Fruit fly (Drosophila melanogaster) whole organism, pupa: ENCODE measurements around the gene mtgo.

ENCODE experiments used
- CG10348 ChIP-seq: fragments of 200-800 bp; sonication (Bioruptor generic); IDR thresholded peaks from 2 replicates; pipeline ENCODE4 v1.3.6; 2022; ENCODE audit warnings: missing biosample characterization, missing genetic modification characterization
- CG12605 ChIP-seq: fragments of 200-800 bp; sonication (Bioruptor generic); IDR thresholded peaks from 2 replicates; pipeline ENCODE4 v1.3.6; 2022; ENCODE audit warnings: missing biosample characterization, missing genetic modification characterization
- CG13204 ChIP-seq: fragments of 200-800 bp; sonication (Bioruptor generic); optimal IDR thresholded peaks from 2 replicates; lab custom pipeline; 2018; ENCODE audit warnings: missing biosample characterization, mild to moderate bottlenecking, missing genetic modification characterization, moderate library complexity
- CG14655 ChIP-seq: fragments of 200-800 bp; sonication (Bioruptor generic); optimal IDR thresholded peaks from 3 replicates; lab custom pipeline; 2017; ENCODE audit warnings: mild to moderate bottlenecking, missing biosample characterization, missing genetic modification reagents, missing genetic modification characterization
- CG15710 ChIP-seq: fragments of 200-800 bp; sonication (Bioruptor generic); optimal IDR thresholded peaks from 2 replicates; lab custom pipeline; 2018; ENCODE audit warnings: missing biosample characterization, mild to moderate bottlenecking, missing genetic modification characterization, moderate library complexity
- CG17806 ChIP-seq: fragments of 200-800 bp; sonication (Bioruptor generic); optimal IDR thresholded peaks from 2 replicates; lab custom pipeline; 2018; ENCODE audit warnings: missing biosample characterization, mild to moderate bottlenecking, missing genetic modification characterization, moderate library complexity
- CG32121 ChIP-seq: fragments of 200-800 bp; sonication (Bioruptor generic); IDR thresholded peaks from 2 replicates; pipeline ENCODE4 v1.3.6; 2022; ENCODE audit warnings: missing biosample characterization, missing genetic modification characterization
- CG34367 ChIP-seq: fragments of 200-800 bp; sonication (Bioruptor generic); optimal IDR thresholded peaks from 2 replicates; lab custom pipeline; 2018; ENCODE audit warnings: missing biosample characterization, mild to moderate bottlenecking, missing genetic modification characterization
- CG4496 ChIP-seq: fragments of 200-800 bp; sonication (Bioruptor generic); IDR thresholded peaks from 3 replicates; pipeline ENCODE4 v1.3.6; 2022; ENCODE audit warnings: missing biosample characterization, missing genetic modification characterization
- CG8159 ChIP-seq: fragments of 200-800 bp; sonication (Bioruptor generic); optimal IDR thresholded peaks from 3 replicates; lab custom pipeline; 2018; ENCODE audit warnings: missing biosample characterization, mild to moderate bottlenecking, missing genetic modification characterization, moderate library complexity
- CG8301 ChIP-seq: fragments of 200-800 bp; sonication (Bioruptor generic); optimal IDR thresholded peaks from 2 replicates; lab custom pipeline; 2018; ENCODE audit warnings: missing biosample characterization, mild to moderate bottlenecking, missing genetic modification characterization
- CG9948 ChIP-seq: fragments of 200-800 bp; sonication (Bioruptor generic); optimal IDR thresholded peaks from 2 replicates; lab custom pipeline; 2018; ENCODE audit warnings: missing biosample characterization, mild to moderate bottlenecking, missing genetic modification characterization, moderate library complexity
- D1 ChIP-seq: fragments of 200-800 bp; sonication (Bioruptor generic); optimal IDR thresholded peaks from 2 replicates; lab custom pipeline; 2018; ENCODE audit warnings: missing biosample characterization, mild to moderate bottlenecking, missing genetic modification characterization, moderate library complexity
- EcR ChIP-seq: fragments of 200-800 bp; sonication (Bioruptor generic); optimal IDR thresholded peaks from 3 replicates; lab custom pipeline; 2019; ENCODE audit warnings: missing biosample characterization, missing genetic modification characterization, mild to moderate bottlenecking, moderate library complexity, missing genetic modification reagents
- Ets98B ChIP-seq: fragments of 200-800 bp; sonication (Bioruptor generic); IDR thresholded peaks from 2 replicates; pipeline ENCODE4 v1.3.6; 2022; ENCODE audit warnings: missing biosample characterization, missing genetic modification characterization
- Pif1A ChIP-seq: fragments of 200-800 bp; sonication (Bioruptor generic); optimal IDR thresholded peaks from 3 replicates; lab custom pipeline; 2016; ENCODE audit warnings: missing biosample characterization, missing genetic modification characterization
- Pif1B ChIP-seq: fragments of 200-800 bp; sonication (Bioruptor generic); optimal IDR thresholded peaks from 3 replicates; lab custom pipeline; 2016; ENCODE audit warnings: missing biosample characterization, missing genetic modification characterization
- Snoo ChIP-seq: fragments of 200-800 bp; sonication (Bioruptor generic); optimal IDR thresholded peaks from 3 replicates; lab custom pipeline; 2017; ENCODE audit warnings: missing biosample characterization, mild to moderate bottlenecking, missing genetic modification characterization, inconsistent platforms
- fd96Ca ChIP-seq: fragments of 200-800 bp; sonication (Bioruptor generic); IDR thresholded peaks from 3 replicates; pipeline ENCODE4 v1.3.6; 2022; ENCODE audit warnings: missing biosample characterization, missing genetic modification characterization
- gl ChIP-seq: fragments of 200-800 bp; sonication (Bioruptor generic); optimal IDR thresholded peaks from 2 replicates; lab custom pipeline; 2018; ENCODE audit warnings: missing biosample characterization, mild to moderate bottlenecking, missing genetic modification characterization
- rn ChIP-seq: fragments of 200-800 bp; sonication (Bioruptor generic); IDR thresholded peaks from 2 replicates; pipeline ENCODE4 v1.3.6; 2022; ENCODE audit warnings: missing biosample characterization, missing genetic modification characterization

mtgo gene

DNA sequence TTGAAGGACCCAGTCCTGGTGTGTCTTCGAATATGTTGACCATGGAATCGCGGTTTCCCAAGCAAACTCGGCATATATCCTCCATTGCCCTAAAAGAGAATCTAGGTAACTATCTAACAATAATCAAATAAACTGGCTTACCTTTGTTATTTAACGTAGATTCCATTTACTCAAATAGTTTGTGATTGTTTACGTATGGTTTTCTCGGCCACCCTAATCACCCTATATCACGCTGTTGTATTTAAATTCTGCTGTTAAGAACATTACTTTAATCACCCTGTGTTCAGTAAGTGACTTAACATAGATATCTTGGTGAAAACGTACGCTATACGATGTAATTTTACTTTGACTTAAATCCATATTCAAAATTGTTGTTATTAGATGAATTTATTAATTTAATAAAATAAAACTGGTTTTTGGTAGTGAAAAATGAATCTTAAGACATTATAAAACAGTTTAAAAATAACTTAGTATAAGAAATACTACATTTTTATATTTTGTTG is 158.2 kb downstream of the mtgo start:
- TF ChIP-seq CG10348 (GFP tag; lab: Robert Waterston, UW) (no peak), CG8159 (tag; lab: Kevin White, UChicago) (no peak), CG15710 (tag; lab: Kevin White, UChicago) (no peak), CG9948 (tag; lab: Kevin White, UChicago) (no peak), rn (GFP tag; lab: Robert Waterston, UW) (no peak), fd96Ca (GFP tag; lab: Robert Waterston, UW) (no peak), Ets98B (GFP tag; lab: Robert Waterston, UW) (no peak), EcR (GFP tag; lab: Kevin White, UChicago) (no peak), CG8301 (tag; lab: Kevin White, UChicago) (no peak)

DNA sequence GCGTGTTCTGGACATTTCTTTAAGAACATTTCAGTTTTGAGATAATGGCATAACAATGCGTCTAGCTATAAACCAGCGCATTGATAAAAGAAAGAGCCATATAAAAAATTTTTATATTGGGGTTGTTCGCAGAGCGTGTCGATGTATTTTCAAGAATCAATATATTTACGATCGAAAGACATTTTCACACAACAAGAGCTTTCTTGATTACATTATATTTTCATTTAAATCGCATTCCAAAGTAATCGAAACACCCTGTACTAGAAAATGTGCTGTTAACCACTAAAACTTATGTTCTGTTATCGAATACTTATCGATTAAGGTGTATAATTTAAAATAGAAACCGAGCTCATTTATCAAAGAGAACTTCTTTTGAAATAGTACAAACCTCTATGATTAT is 158.9 kb downstream of the mtgo start:
- TF ChIP-seq CG15710 (tag; lab: Kevin White, UChicago), result peak; percentile 50
- no peak for TF ChIP-seq CG17806 (tag; lab: Kevin White, UChicago)
- no peak for TF ChIP-seq rn (GFP tag; lab: Robert Waterston, UW)
- TF ChIP-seq CG12605 (GFP tag; lab: Robert Waterston, UW), result no peak
- peak; percentile 37 for TF ChIP-seq Snoo (tag; lab: Kevin White, UChicago)
- TF ChIP-seq gl (tag; lab: Kevin White, UChicago), result no peak
- peak; percentile 43 for TF ChIP-seq Pif1B (GFP tag; lab: Kevin White, UChicago)
- peak; percentile 60 for TF ChIP-seq Pif1A (GFP tag; lab: Kevin White, UChicago)
- no peak for TF ChIP-seq CG4496 (GFP tag; lab: Robert Waterston, UW)

- TF ChIP-seq CG12605 (GFP tag; lab: Robert Waterston, UW) (no peak), CG14655 (GFP tag; lab: Kevin White, UChicago) (no peak), CG32121 (GFP tag; lab: Robert Waterston, UW) (no peak), EcR (GFP tag; lab: Kevin White, UChicago) (no peak), CG8301 (tag; lab: Kevin White, UChicago) (no peak), rn (GFP tag; lab: Robert Waterston, UW) (no peak), gl (tag; lab: Kevin White, UChicago) (no peak), CG17806 (tag; lab: Kevin White, UChicago) (no peak), Snoo (tag; lab: Kevin White, UChicago) (no peak), CG10348 (GFP tag; lab: Robert Waterston, UW) (no peak), Pif1A (GFP tag; lab: Kevin White, UChicago) (no peak), D1 (tag; lab: Kevin White, UChicago) (no peak), fd96Ca (GFP tag; lab: Robert Waterston, UW) (no peak), CG15710 (tag; lab: Kevin White, UChicago) (no peak), CG34367 (tag; lab: Kevin White, UChicago) (no peak), CG4496 (GFP tag; lab: Robert Waterston, UW) (no peak)
Measured at dm6 chr2L:16706882-16707775, 162.3 kb downstream of the mtgo start.

DNA sequence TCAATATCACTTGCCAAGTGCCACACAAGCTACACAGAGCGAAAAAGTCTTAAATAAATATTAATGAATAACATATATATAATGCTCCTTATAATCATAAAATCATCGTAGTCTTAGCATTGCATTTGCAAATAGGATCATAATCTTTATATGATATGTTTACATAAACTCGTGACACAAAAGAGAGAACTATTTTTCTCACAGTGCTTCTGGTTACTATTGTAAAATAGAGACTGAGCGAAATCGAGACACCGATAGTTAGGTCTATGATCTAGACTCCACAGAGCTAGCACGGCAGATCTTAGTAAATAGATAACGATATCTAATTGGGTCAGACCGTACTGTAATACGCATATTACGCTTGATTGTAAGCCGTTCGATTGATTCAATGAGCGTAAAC is 164.9 kb downstream of the mtgo start:
- peak; percentile 44 for TF ChIP-seq Pif1B (GFP tag; lab: Kevin White, UChicago)
- TF ChIP-seq D1 (tag; lab: Kevin White, UChicago), result no peak
- peak; percentile 7 for TF ChIP-seq Pif1A (GFP tag; lab: Kevin White, UChicago)
- peak; percentile 88 for TF ChIP-seq CG12605 (GFP tag; lab: Robert Waterston, UW)
- TF ChIP-seq, all 21 proteins: peak for 3

DNA sequence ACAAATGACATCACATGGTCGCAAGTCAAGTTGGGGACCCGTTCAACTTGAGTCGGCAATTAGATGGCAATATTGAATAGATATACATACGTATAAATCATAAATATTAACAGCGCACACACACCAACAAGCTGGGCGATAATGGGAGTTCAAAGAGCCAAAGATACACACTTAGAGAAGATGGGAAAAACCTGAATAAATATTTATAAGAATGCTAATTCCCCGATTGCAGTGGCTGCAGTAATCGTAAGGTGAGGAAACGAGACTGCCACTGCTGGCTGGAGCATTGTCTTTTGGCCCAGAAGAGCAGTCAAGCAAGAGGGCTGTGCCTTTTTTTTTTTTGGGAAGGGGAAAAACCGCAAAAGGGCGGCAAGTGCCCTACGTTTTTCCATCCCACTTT is 165.4 kb downstream of the mtgo start:
- TF ChIP-seq CG15710 (tag; lab: Kevin White, UChicago) (no peak), CG13204 (GFP tag; lab: Kevin White, UChicago) (no peak), CG14655 (GFP tag; lab: Kevin White, UChicago) (no peak), Snoo (tag; lab: Kevin White, UChicago) (no peak), CG10348 (GFP tag; lab: Robert Waterston, UW) (no peak), D1 (tag; lab: Kevin White, UChicago) (no peak), Ets98B (GFP tag; lab: Robert Waterston, UW) (no peak), rn (GFP tag; lab: Robert Waterston, UW) (no peak), CG8301 (tag; lab: Kevin White, UChicago) (no peak), CG32121 (GFP tag; lab: Robert Waterston, UW) (no peak), Pif1B (GFP tag; lab: Kevin White, UChicago) (no peak), CG34367 (tag; lab: Kevin White, UChicago) (no peak), CG4496 (GFP tag; lab: Robert Waterston, UW) (no peak), gl (tag; lab: Kevin White, UChicago) (no peak), fd96Ca (GFP tag; lab: Robert Waterston, UW) (no peak), CG8159 (tag; lab: Kevin White, UChicago) (no peak), Pif1A (GFP tag; lab: Kevin White, UChicago) (no peak), EcR (GFP tag; lab: Kevin White, UChicago) (no peak), CG17806 (tag; lab: Kevin White, UChicago) (no peak)
